Fruit fly (Drosophila melanogaster): ENCODE results near the gene CG32797.

- no peak for TF ChIP-seq CG8301 (tag; optimal IDR thresholded peaks at IDR 0.05)
- no peak for TF ChIP-seq EcR (GFP tag; optimal IDR thresholded peaks at IDR 0.05)
- no peak for TF ChIP-seq CG4496 (GFP tag; IDR thresholded peaks at IDR 0.05)
- no peak for TF ChIP-seq rn (GFP tag; IDR thresholded peaks at IDR 0.05)
- TF ChIP-seq CG32121 (GFP tag; IDR thresholded peaks at IDR 0.05) = no peak
- TF ChIP-seq Pif1B (GFP tag; optimal IDR thresholded peaks at IDR 0.05) = no peak
- TF ChIP-seq CG12605 (GFP tag; IDR thresholded peaks at IDR 0.05) = no peak
- no peak for TF ChIP-seq CG34367 (tag; optimal IDR thresholded peaks at IDR 0.05)
- no peak for TF ChIP-seq Snoo (tag; optimal IDR thresholded peaks at IDR 0.05)
- no peak for TF ChIP-seq CG17806 (tag; optimal IDR thresholded peaks at IDR 0.05)
- no peak for TF ChIP-seq fd96Ca (GFP tag; IDR thresholded peaks at IDR 0.05)
- TF ChIP-seq CG8159 (tag; optimal IDR thresholded peaks at IDR 0.05) = no peak
- no peak for TF ChIP-seq CG9948 (tag; optimal IDR thresholded peaks at IDR 0.05)
Observed at dm6 chrX:2465687-2466086, 40.0 kb upstream of the CG32797 start.
